Worm (Caenorhabditis elegans) whole organism, early embryonic: ENCODE data around the gene sta-1.
"Not testable (repeated sequence)": the region's sequence is repeated elsewhere in the genome, so short reads cannot be mapped to it uniquely, and the experiment has no call there.

ENCODE experiments used
- ama-1 ChIP-seq: fragments of 150-350 bp; optimal IDR thresholded peaks from 2 replicates; lab custom pipeline; 2014
- ceh-36 ChIP-seq: sonication (generic microtip); optimal IDR thresholded peaks from 2 replicates; lab custom pipeline; 2016; ENCODE audit warnings: missing genetic modification characterization, inconsistent platforms, missing compliant biosample characterization
- flt-1 ChIP-seq: fragments of 200-800 bp; sonication (Bioruptor generic); IDR thresholded peaks from 2 replicates; pipeline ENCODE4 v1.3.6; 2022; ENCODE audit warnings: missing genetic modification characterization, missing compliant biosample characterization
- sea-1 ChIP-seq: fragments of 200-800 bp; sonication (Bioruptor generic); conservative IDR thresholded peaks from 2 replicates; pipeline ENCODE4 v1.3.6; 2022; ENCODE audit warnings: missing genetic modification characterization, missing compliant biosample characterization
- tbx-11 ChIP-seq: fragments of 200-800 bp; sonication (Bioruptor generic); IDR thresholded peaks from 2 replicates; pipeline ENCODE4 v1.3.6; 2022; ENCODE audit warnings: missing genetic modification characterization, missing compliant biosample characterization

DNA sequence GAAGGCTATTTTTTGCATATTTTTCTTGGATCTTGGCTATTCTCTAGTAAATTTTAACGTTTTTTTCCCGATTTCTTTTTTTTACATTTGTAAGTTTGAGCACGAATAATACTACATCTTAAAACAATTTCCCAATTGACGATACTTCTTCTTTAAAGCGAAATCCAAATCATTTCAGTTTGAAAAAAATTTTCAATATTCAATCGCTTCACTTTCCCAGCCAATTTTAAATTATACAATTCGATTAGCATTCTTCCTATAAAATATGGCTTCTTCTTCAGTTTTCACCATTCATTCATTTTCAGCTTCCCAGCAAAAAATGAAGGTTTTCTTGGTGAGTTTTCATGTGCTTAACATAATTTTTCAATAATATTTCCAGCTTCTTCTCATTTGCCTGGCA lies 38.2 kb upstream of the sta-1 start, which contains the start of gene fip-7:
- not testable (repeated sequence) for TF ChIP-seq ceh-36 (tag; lab: Kevin White, UChicago); ama-1 (lab: Kevin White, UChicago); tbx-11; sea-1 (GFP tag; lab: Robert Waterston, UW); flt-1 (GFP tag; lab: Robert Waterston, UW)
